Fruit fly (Drosophila melanogaster): ENCODE results near the gene I-t.

I-t gene

dm6 chr3R:11703730-11704129 is at the start of gene I-t:
TSS of gene I-t (plus strand) at chr3R:11704030.
- TF ChIP-seq CG11617 (GFP tag; optimal IDR thresholded peaks at IDR 0.05) = no peak
- no peak for TF ChIP-seq Hr96 (GFP tag; optimal IDR thresholded peaks at IDR 0.05)
- TF ChIP-seq CG7045 (GFP tag; optimal IDR thresholded peaks at IDR 0.05) = no peak
- no peak for TF ChIP-seq CG5204 (GFP tag; optimal IDR thresholded peaks at IDR 0.05)
- no peak for TF ChIP-seq toe (GFP tag; optimal IDR thresholded peaks at IDR 0.05)
- TF ChIP-seq CG7101 (tag; optimal IDR thresholded peaks at IDR 0.05) = no peak

- TF ChIP-seq cnc (optimal IDR thresholded peaks at IDR 0.05) = no peak
- no peak for TF ChIP-seq Clk (GFP tag; optimal IDR thresholded peaks at IDR 0.05)
- peak; percentile 25 for TF ChIP-seq toe (GFP tag; optimal IDR thresholded peaks at IDR 0.05)
- peak; percentile 83 for TF ChIP-seq CG7101 (tag; optimal IDR thresholded peaks at IDR 0.05)
- no peak for TF ChIP-seq tj (GFP tag; optimal IDR thresholded peaks at IDR 0.05)
- TF ChIP-seq Mnt (GFP tag; optimal IDR thresholded peaks at IDR 0.05) = peak; percentile 64
- TF ChIP-seq CG12768 (GFP tag; optimal IDR thresholded peaks at IDR 0.05) = peak; percentile 30
- peak; percentile 71 for TF ChIP-seq CG33017 (tag; optimal IDR thresholded peaks at IDR 0.05)
- peak; percentile 47 for TF ChIP-seq CG7045 (GFP tag; optimal IDR thresholded peaks at IDR 0.05)
- peak; percentile 99 for TF ChIP-seq pad (GFP tag; optimal IDR thresholded peaks at IDR 0.05)
- TF ChIP-seq Hr96 (GFP tag; optimal IDR thresholded peaks at IDR 0.05) = peak; percentile 31
- TF ChIP-seq kay (GFP tag; ENCODE audit: borderline replicate concordance) = no peak
- TF ChIP-seq Crg-1 (GFP tag; optimal IDR thresholded peaks at IDR 0.05) = peak; percentile 25
- no peak for TF ChIP-seq CG1620 (GFP tag; optimal IDR thresholded peaks at IDR 0.05)
- TF ChIP-seq bab1 (GFP tag; optimal IDR thresholded peaks at IDR 0.05) = peak; percentile 87
- TF ChIP-seq CG5204 (GFP tag; optimal IDR thresholded peaks at IDR 0.05) = no peak
- TF ChIP-seq ovo (GFP tag; optimal IDR thresholded peaks at IDR 0.05) = no peak
- TF ChIP-seq CG14711 (tag; optimal IDR thresholded peaks at IDR 0.05) = peak; percentile 69
- TF ChIP-seq CG11617 (GFP tag; optimal IDR thresholded peaks at IDR 0.05) = peak; percentile 80
- TF ChIP-seq cic (GFP tag; optimal IDR thresholded peaks at IDR 0.05) = peak; percentile 56
These were observed 47.9 kb upstream of the I-t start, which contains the start of gene CG42327 for dm6 chr3R:11655873-11656374. TSS of gene CG42327 (plus strand) at chr3R:11656149.

- TF ChIP-seq Hr96 (GFP tag; optimal IDR thresholded peaks at IDR 0.05) (peak; percentile 67), CG5204 (GFP tag; optimal IDR thresholded peaks at IDR 0.05) (peak; percentile 68), CG1620 (GFP tag; optimal IDR thresholded peaks at IDR 0.05) (peak; percentile 61), cic (GFP tag; optimal IDR thresholded peaks at IDR 0.05) (no peak), cnc (optimal IDR thresholded peaks at IDR 0.05) (no peak), CG7101 (tag; optimal IDR thresholded peaks at IDR 0.05) (peak; percentile 92), toe (GFP tag; optimal IDR thresholded peaks at IDR 0.05) (peak; percentile 11), CG33017 (tag; optimal IDR thresholded peaks at IDR 0.05) (peak; percentile 91), CG14711 (tag; optimal IDR thresholded peaks at IDR 0.05) (peak; percentile 88), CG11617 (GFP tag; optimal IDR thresholded peaks at IDR 0.05) (peak; percentile 60), pad (GFP tag; optimal IDR thresholded peaks at IDR 0.05) (no peak), kay (GFP tag; ENCODE audit: borderline replicate concordance) (peak; percentile 79), Clk (GFP tag; optimal IDR thresholded peaks at IDR 0.05) (peak; percentile 48), CG7045 (GFP tag; optimal IDR thresholded peaks at IDR 0.05) (peak; percentile 71), Mnt (GFP tag; optimal IDR thresholded peaks at IDR 0.05) (peak; percentile 46), tj (GFP tag; optimal IDR thresholded peaks at IDR 0.05) (peak; percentile 41), Crg-1 (GFP tag; optimal IDR thresholded peaks at IDR 0.05) (peak; percentile 56), CG12768 (GFP tag; optimal IDR thresholded peaks at IDR 0.05) (peak; percentile 71), bab1 (GFP tag; optimal IDR thresholded peaks at IDR 0.05) (peak; percentile 97), ovo (GFP tag; optimal IDR thresholded peaks at IDR 0.05) (no peak)
These were observed 47.1 kb upstream of the I-t start for dm6 chr3R:11656614-11657216.

- TF ChIP-seq CG5204 (GFP tag; optimal IDR thresholded peaks at IDR 0.05) (no peak), CG7101 (tag; optimal IDR thresholded peaks at IDR 0.05) (no peak), Crg-1 (GFP tag; optimal IDR thresholded peaks at IDR 0.05) (no peak), CG7045 (GFP tag; optimal IDR thresholded peaks at IDR 0.05) (no peak), kay (GFP tag; ENCODE audit: borderline replicate concordance) (no peak), cnc (optimal IDR thresholded peaks at IDR 0.05) (no peak), pad (GFP tag; optimal IDR thresholded peaks at IDR 0.05) (no peak), Clk (GFP tag; optimal IDR thresholded peaks at IDR 0.05) (no peak), CG11617 (GFP tag; optimal IDR thresholded peaks at IDR 0.05) (no peak), Mnt (GFP tag; optimal IDR thresholded peaks at IDR 0.05) (no peak), CG33017 (tag; optimal IDR thresholded peaks at IDR 0.05) (no peak), tj (GFP tag; optimal IDR thresholded peaks at IDR 0.05) (no peak), CG12768 (GFP tag; optimal IDR thresholded peaks at IDR 0.05) (no peak), CG1620 (GFP tag; optimal IDR thresholded peaks at IDR 0.05) (no peak), toe (GFP tag; optimal IDR thresholded peaks at IDR 0.05) (no peak)
These were observed 46.0 kb upstream of the I-t start for dm6 chr3R:11657786-11658193.

dm6 chr3R:11661187-11661586 is 42.6 kb upstream of the I-t start:
- TF ChIP-seq bab1 (GFP tag; optimal IDR thresholded peaks at IDR 0.05) (no peak), tj (GFP tag; optimal IDR thresholded peaks at IDR 0.05) (peak; percentile 28)

- TF ChIP-seq CG7101 (tag; optimal IDR thresholded peaks at IDR 0.05) (no peak), Hr96 (GFP tag; optimal IDR thresholded peaks at IDR 0.05) (no peak), CG7045 (GFP tag; optimal IDR thresholded peaks at IDR 0.05) (no peak), ovo (GFP tag; optimal IDR thresholded peaks at IDR 0.05) (no peak), bab1 (GFP tag; optimal IDR thresholded peaks at IDR 0.05) (peak; percentile 77), CG5204 (GFP tag; optimal IDR thresholded peaks at IDR 0.05) (no peak)
These were observed 42.1 kb upstream of the I-t start for dm6 chr3R:11661712-11662111.
